Fruit fly (Drosophila melanogaster): ENCODE data around the gene CG7606.

The CG7606 gene

dm6 chr3R:17604880-17605667 lies 8.7 kb downstream of the CG7606 start (continued):
- TF ChIP-seq CG8290 (GFP tag; optimal IDR thresholded peaks at IDR 0.05) (no peak), CG8290 (tag; optimal IDR thresholded peaks at IDR 0.05) (no peak), CG11723 (GFP tag; optimal IDR thresholded peaks at IDR 0.05) (no peak), CG13894 (tag; optimal IDR thresholded peaks at IDR 0.05) (no peak), ab (GFP tag; optimal IDR thresholded peaks at IDR 0.05) (no peak), sug (tag; optimal IDR thresholded peaks at IDR 0.05) (no peak), CG3847 (GFP tag; IDR thresholded peaks at IDR 0.05) (no peak), CG18011 (GFP tag; optimal IDR thresholded peaks at IDR 0.05) (no peak), twi (tag; optimal IDR thresholded peaks at IDR 0.05) (peak; percentile 52), CG18599 (GFP tag; optimal IDR thresholded peaks at IDR 0.05) (peak; percentile 41), chn (GFP tag; optimal IDR thresholded peaks at IDR 0.05) (no peak), psq (GFP tag; optimal IDR thresholded peaks at IDR 0.05) (no peak), CG16779 (GFP tag; IDR thresholded peaks at IDR 0.05) (no peak), CG17912 (GFP tag; optimal IDR thresholded peaks at IDR 0.05) (no peak), klu (GFP tag; IDR thresholded peaks at IDR 0.05) (0 out of 2 replicates have a peak, but pooled peaks have one; percentile 20), CG9797 (GFP tag; optimal IDR thresholded peaks at IDR 0.05) (no peak), CG17802 (tag; optimal IDR thresholded peaks at IDR 0.05) (no peak), CG10366 (GFP tag; IDR thresholded peaks at IDR 0.05) (no peak), emc (GFP tag; optimal IDR thresholded peaks at IDR 0.05) (no peak), Sox102F (GFP tag; optimal IDR thresholded peaks at IDR 0.05) (no peak), pfk (GFP tag; optimal IDR thresholded peaks at IDR 0.05) (no peak), CG17829 (tag; optimal IDR thresholded peaks at IDR 0.05) (no peak), CG16813 (GFP tag; IDR thresholded peaks at IDR 0.05; ENCODE audit: partially characterized antibody) (no peak), Atf6 (GFP tag; IDR thresholded peaks at IDR 0.05) (no peak), Bteb2 (GFP tag; optimal IDR thresholded peaks at IDR 0.05) (no peak), HLH54F (GFP tag; optimal IDR thresholded peaks at IDR 0.05) (no peak), dpn (GFP tag; optimal IDR thresholded peaks at IDR 0.05) (no peak), schlank (tag; optimal IDR thresholded peaks at IDR 0.05) (no peak), CG30020 (tag; optimal IDR thresholded peaks at IDR 0.05) (no peak), z (GFP tag; IDR thresholded peaks at IDR 0.05) (no peak), CG12104 (GFP tag; optimal IDR thresholded peaks at IDR 0.05) (no peak), CG11247 (GFP tag; IDR thresholded peaks at IDR 0.05) (no peak), HHEX (GFP tag; optimal IDR thresholded peaks at IDR 0.05) (no peak), CG12299 (tag; optimal IDR thresholded peaks at IDR 0.05) (peak; percentile 20)

- TF ChIP-seq Atf6 (GFP tag; IDR thresholded peaks at IDR 0.05) = no peak
- TF ChIP-seq CG10565 (GFP tag; optimal IDR thresholded peaks at IDR 0.05) = no peak
- no peak for TF ChIP-seq NC2β (GFP tag; optimal IDR thresholded peaks at IDR 0.05)
- no peak for TF ChIP-seq zen2 (GFP tag; IDR thresholded peaks at IDR 0.05; ENCODE audit: partially characterized antibody)
- TF ChIP-seq sob (GFP tag; IDR thresholded peaks at IDR 0.05) = no peak
- TF ChIP-seq Scr (GFP tag; IDR thresholded peaks at IDR 0.05; ENCODE audit: partially characterized antibody) = no peak; the same call in 1 of the 2 replicates
- no peak for TF ChIP-seq CG43689 (GFP tag; IDR thresholded peaks at IDR 0.05)
- no peak for TF ChIP-seq H2.0 (GFP tag; IDR thresholded peaks at IDR 0.05)
- TF ChIP-seq otp (GFP tag; IDR thresholded peaks at IDR 0.05) = no peak
- TF ChIP-seq CG11093 (GFP tag; IDR thresholded peaks at IDR 0.05) = no peak
- no peak for TF ChIP-seq mam (GFP tag; optimal IDR thresholded peaks at IDR 0.05)
- no peak for TF ChIP-seq CG12769 (tag; optimal IDR thresholded peaks at IDR 0.05)
- TF ChIP-seq CG18476 (GFP tag; optimal IDR thresholded peaks at IDR 0.05) = no peak
- no peak for TF ChIP-seq CG8765 (GFP tag; IDR thresholded peaks at IDR 0.05)
- no peak for TF ChIP-seq Lhr (GFP tag; optimal IDR thresholded peaks at IDR 0.05)
- TF ChIP-seq ken (GFP tag; IDR thresholded peaks at IDR 0.05) = no peak
- no peak for TF ChIP-seq CG13424 (tag; optimal IDR thresholded peaks at IDR 0.05)
- no peak for TF ChIP-seq tio (GFP tag; optimal IDR thresholded peaks at IDR 0.05)
- TF ChIP-seq zfh1 (GFP tag; IDR thresholded peaks at IDR 0.05) = no peak
- TF ChIP-seq onecut (GFP tag; IDR thresholded peaks at IDR 0.05) = no peak
Observed at dm6 chr3R:17605872-17606271, 9.5 kb downstream of the CG7606 start, which contains the start of gene sll. Gene sll, plus strand, starts transcription at chr3R:17606106.
